Fruit fly (Drosophila melanogaster) Kc167 (cell line): ENCODE results near the gene Srp72.

Experiments used
- Myc ChIP-seq: fragments of >200 bp; optimal IDR thresholded peaks from 2 replicates; lab custom pipeline; 2017; ENCODE audit warnings: missing external identifiers
- Sin3A ChIP-seq: fragments of >200 bp; optimal IDR thresholded peaks from 2 replicates; lab custom pipeline; 2018; ENCODE audit warnings: missing external identifiers
- h ChIP-seq: fragments of >200 bp; optimal IDR thresholded peaks from 3 replicates; lab custom pipeline; 2018; ENCODE audit warnings: missing external identifiers
- insv ChIP-seq: fragments of >200 bp; optimal IDR thresholded peaks from 3 replicates; lab custom pipeline; 2018; ENCODE audit warnings: missing external identifiers
- psq ChIP-seq: fragments of >200 bp; optimal IDR thresholded peaks from 2 replicates; lab custom pipeline; 2017; ENCODE audit warnings: missing external identifiers
- ttk ChIP-seq: sonication (Bioruptor generic); optimal IDR thresholded peaks from 2 replicates; lab custom pipeline; 2017; ENCODE audit warnings: missing external identifiers

Srp72 gene

dm6 chr3R:20560019-20560667, 28.4 kb upstream of the Srp72 start, which contains the start of gene CG15922:
Gene CG15922 (minus strand): TSS chr3R:20560280.
- TF ChIP-seq h (lab: Kevin White, UChicago): no peak
- no peak for TF ChIP-seq Sin3A (lab: Kevin White, UChicago)
- TF ChIP-seq ttk (lab: Kevin White, UChicago): no peak
- no peak for TF ChIP-seq insv
- TF ChIP-seq Myc: no peak
- TF ChIP-seq psq: no peak

DNA sequence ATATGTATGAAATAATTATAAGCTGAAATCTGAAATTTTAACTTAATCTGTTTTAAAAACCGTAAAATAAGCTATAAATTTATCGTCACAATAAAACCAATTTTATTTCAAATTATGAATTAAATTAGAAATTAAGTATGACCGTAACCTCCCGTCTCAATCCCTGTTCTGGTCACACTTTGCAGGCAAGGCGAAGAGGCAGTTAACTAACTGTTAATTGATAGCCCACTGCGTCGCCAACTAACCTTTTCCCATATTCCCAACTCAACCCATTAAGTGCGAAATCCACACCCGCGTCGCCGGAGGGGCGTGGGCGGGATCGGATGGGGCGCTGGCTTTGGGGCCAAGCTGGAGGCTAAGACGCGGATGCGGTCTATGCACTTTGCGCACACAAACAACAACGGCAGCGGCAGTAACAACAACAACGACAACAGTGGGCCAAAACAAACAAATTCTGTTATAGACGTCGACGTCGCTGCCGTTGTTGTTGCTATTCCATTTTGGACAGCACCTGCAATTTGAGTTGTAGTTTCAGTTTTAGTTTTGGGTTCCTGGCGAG, 27.8 kb upstream of the Srp72 start, which contains the start of gene CG5191:
Gene CG5191 (plus strand): TSS at position 198 of the 559 bp plus-strand sequence.
- no peak for TF ChIP-seq psq
- TF ChIP-seq Sin3A (lab: Kevin White, UChicago): no peak
- no peak for TF ChIP-seq insv
- TF ChIP-seq ttk (lab: Kevin White, UChicago): no peak
- no peak for TF ChIP-seq h (lab: Kevin White, UChicago)
- TF ChIP-seq Myc: no peak

dm6 chr3R:20563830-20564421, 24.6 kb upstream of the Srp72 start, which contains the start of gene CG10877:
Gene CG10877 (minus strand): TSS chr3R:20564067.
- no peak for TF ChIP-seq Sin3A (lab: Kevin White, UChicago)
- no peak for TF ChIP-seq ttk (lab: Kevin White, UChicago)
- TF ChIP-seq psq: no peak
- TF ChIP-seq insv: no peak
- no peak for TF ChIP-seq Myc

- TF ChIP-seq Myc: no peak
- no peak for TF ChIP-seq ttk (lab: Kevin White, UChicago)
Measured at dm6 chr3R:20565546-20565948, 23.0 kb upstream of the Srp72 start.

- no peak for TF ChIP-seq insv
- no peak for TF ChIP-seq Sin3A (lab: Kevin White, UChicago)
- no peak for TF ChIP-seq h (lab: Kevin White, UChicago)
- TF ChIP-seq psq: no peak
- no peak for TF ChIP-seq Myc
- TF ChIP-seq ttk (lab: Kevin White, UChicago): no peak
Measured at dm6 chr3R:20567507-20568222, 20.8 kb upstream of the Srp72 start.

dm6 chr3R:20573326-20573725, 15.2 kb upstream of the Srp72 start:
- TF ChIP-seq h (lab: Kevin White, UChicago): no peak
- TF ChIP-seq Sin3A (lab: Kevin White, UChicago): no peak
- no peak for TF ChIP-seq Myc
- no peak for TF ChIP-seq insv
- TF ChIP-seq psq: no peak
- TF ChIP-seq ttk (lab: Kevin White, UChicago): no peak

dm6 chr3R:20574535-20574980, 14.0 kb upstream of the Srp72 start:
- TF ChIP-seq insv: no peak

dm6 chr3R:20576789-20577188, 11.7 kb upstream of the Srp72 start, which contains the start of the genes TFAM and CG5412:
Gene TFAM (minus strand): TSS chr3R:20577010.
Gene CG5412 (plus strand): TSS chr3R:20577053.
- no peak for TF ChIP-seq h (lab: Kevin White, UChicago)
- TF ChIP-seq ttk (lab: Kevin White, UChicago): no peak
- no peak for TF ChIP-seq Sin3A (lab: Kevin White, UChicago)
- TF ChIP-seq psq: no peak
- TF ChIP-seq insv: no peak
- TF ChIP-seq Myc: no peak

dm6 chr3R:20579816-20580215, 8.7 kb upstream of the Srp72 start, which contains the start of the genes EloB and Srp14:
Gene EloB (minus strand): TSS chr3R:20579850.
Gene Srp14 (plus strand): TSS chr3R:20580115.
- TF ChIP-seq ttk (lab: Kevin White, UChicago) (no peak), psq (no peak), h (lab: Kevin White, UChicago) (no peak), Sin3A (lab: Kevin White, UChicago) (no peak), Myc (no peak), insv (no peak)

DNA sequence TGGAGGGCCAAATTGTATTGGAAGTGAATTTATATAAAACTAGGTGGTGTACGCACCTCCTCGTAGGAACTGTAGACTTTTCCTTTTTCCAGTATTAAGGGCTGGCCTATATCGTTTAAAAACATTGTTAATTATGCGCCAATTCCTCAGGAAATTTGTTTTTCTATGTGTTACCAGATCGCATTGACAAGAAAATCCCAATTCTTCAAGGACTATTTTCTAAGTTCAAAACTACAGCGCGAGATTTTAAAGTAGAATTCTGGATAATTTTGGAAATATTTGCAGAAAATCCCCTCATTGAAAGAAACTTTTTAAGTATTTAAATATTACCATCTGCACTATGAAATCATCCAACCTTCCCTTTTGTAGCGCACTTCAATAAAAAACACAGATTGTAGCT, 7.1 kb upstream of the Srp72 start, which contains the start of gene CG34008:
Gene CG34008 (minus strand): TSS at position 147 of the 400 bp plus-strand sequence.
- no peak for TF ChIP-seq h (lab: Kevin White, UChicago)
- TF ChIP-seq Sin3A (lab: Kevin White, UChicago): no peak
- no peak for TF ChIP-seq ttk (lab: Kevin White, UChicago)
- no peak for TF ChIP-seq insv
- TF ChIP-seq Myc: no peak
- TF ChIP-seq psq: no peak

DNA sequence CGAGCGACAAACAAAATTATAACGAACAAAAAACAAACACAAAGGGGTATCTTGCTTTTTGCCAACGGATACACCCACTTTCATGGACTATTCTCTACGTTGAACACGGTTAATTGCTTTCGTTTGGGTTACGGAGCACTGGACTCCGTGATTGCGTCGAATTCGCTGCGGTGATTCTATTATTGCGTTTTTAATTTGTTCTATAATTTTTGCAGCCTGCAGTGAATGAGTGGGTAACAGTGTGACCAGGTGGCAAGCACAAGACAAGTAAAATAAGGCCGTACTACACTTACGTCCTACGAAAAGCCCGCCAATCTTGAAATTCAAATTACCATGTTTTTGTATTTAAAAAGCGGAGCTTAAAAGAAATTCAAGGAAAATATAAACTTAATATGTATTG, 2.9 kb upstream of the Srp72 start, which contains the start of gene CG16953:
Gene CG16953 (minus strand): TSS at position 268 of the 400 bp plus-strand sequence.
- TF ChIP-seq ttk (lab: Kevin White, UChicago) (no peak), h (lab: Kevin White, UChicago) (no peak), insv (no peak), Sin3A (lab: Kevin White, UChicago) (no peak), Myc (no peak), psq (no peak)

DNA sequence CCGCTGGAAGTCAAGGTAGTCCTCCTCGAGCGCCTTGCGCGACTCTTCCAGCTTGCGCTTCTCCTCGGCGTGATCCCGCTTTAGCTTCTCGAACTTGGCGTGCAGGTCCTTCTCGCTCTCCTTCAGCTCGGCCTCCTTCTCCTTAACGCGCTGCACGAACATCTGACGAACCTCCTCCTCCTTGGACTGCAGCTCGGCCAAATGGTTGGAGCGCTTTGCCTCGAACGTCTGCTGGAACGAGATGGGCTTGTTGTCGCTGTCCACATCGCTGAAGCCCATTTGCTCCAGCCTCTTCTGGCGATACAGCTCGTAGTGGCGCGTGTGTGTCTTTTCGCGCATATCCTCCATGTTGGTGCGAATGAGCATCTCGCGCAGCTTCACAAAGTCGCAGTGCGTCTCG, 2.1 kb upstream of the Srp72 start:
- TF ChIP-seq h (lab: Kevin White, UChicago) (no peak), ttk (lab: Kevin White, UChicago) (no peak), Myc (no peak), Sin3A (lab: Kevin White, UChicago) (no peak), insv (no peak), psq (no peak)
